Fruit fly (Drosophila melanogaster): ENCODE results near the gene CG6763.

Gene CG6763

DNA sequence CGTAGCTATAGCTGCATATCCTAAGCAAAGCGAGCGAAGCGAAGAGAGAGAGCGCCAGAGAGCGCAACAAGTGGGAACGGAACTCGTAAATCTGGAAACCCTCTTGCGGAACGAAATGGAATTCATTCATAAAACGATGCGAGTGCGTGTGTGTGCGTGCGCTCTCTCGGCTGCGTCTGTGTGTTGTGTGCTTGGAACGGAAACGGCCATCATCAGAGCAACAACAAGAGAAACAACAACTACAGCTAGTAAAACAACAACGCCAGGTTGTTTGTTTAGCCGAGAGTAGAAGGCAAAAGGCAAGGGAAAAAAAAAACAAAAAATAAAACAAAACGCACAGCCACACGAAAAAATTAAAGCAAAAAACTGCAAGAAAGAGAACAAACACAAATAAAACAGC is 30.5 kb downstream of the CG6763 start (continued):
- peak; percentile 18 for TF ChIP-seq tio (GFP tag; optimal IDR thresholded peaks at IDR 0.05)
- TF ChIP-seq Rx (GFP tag; IDR thresholded peaks at IDR 0.05) = no peak
- TF ChIP-seq Ravus (GFP tag; IDR thresholded peaks at IDR 0.05) = no peak
- peak; percentile 48; the same call in 1 of the 2 replicates for TF ChIP-seq Nf-YA (GFP tag; IDR thresholded peaks at IDR 0.05)
- TF ChIP-seq Doc3 (GFP tag; IDR thresholded peaks at IDR 0.05; ENCODE audit: partially characterized antibody) = no peak
- no peak for TF ChIP-seq shn (GFP tag; optimal IDR thresholded peaks at IDR 0.05)
- no peak for TF ChIP-seq CG14050 (GFP tag; IDR thresholded peaks at IDR 0.05)
- no peak for TF ChIP-seq unc-4 (GFP tag; IDR thresholded peaks at IDR 0.05; ENCODE audit: partially characterized antibody)
- no peak for TF ChIP-seq Blimp-1 (GFP tag; optimal IDR thresholded peaks at IDR 0.05)
- peak; percentile 77 for TF ChIP-seq Aef1 (GFP tag; IDR thresholded peaks at IDR 0.05)
- no peak for TF ChIP-seq sc (optimal IDR thresholded peaks at IDR 0.05)
- no peak for TF ChIP-seq sc (GFP tag; optimal IDR thresholded peaks at IDR 0.05)
- peak; percentile 13; the same call in 1 of the 2 replicates for TF ChIP-seq MBD-R2 (GFP tag; IDR thresholded peaks at IDR 0.05)
- TF ChIP-seq Gug (GFP tag; IDR thresholded peaks at IDR 0.05) = no peak
- no peak for TF ChIP-seq hkb (optimal IDR thresholded peaks at IDR 0.05)
- TF ChIP-seq hkb (GFP tag; IDR thresholded peaks at IDR 0.05) = peak; percentile 53; the same call in 1 of the 2 replicates
- TF ChIP-seq Hmr (GFP tag; optimal IDR thresholded peaks at IDR 0.05) = peak; percentile 31
- peak; percentile 54; the same call in 1 of the 2 replicates for TF ChIP-seq vvl (GFP tag; IDR thresholded peaks at IDR 0.05)
- TF ChIP-seq zfh2 (GFP tag; optimal IDR thresholded peaks at IDR 0.05) = no peak
- TF ChIP-seq crol (GFP tag; IDR thresholded peaks at IDR 0.05) = no peak
- no peak for TF ChIP-seq pb (GFP tag; optimal IDR thresholded peaks at IDR 0.05)
- no peak for TF ChIP-seq CG10147 (GFP tag; optimal IDR thresholded peaks at IDR 0.05)
- TF ChIP-seq usp (GFP tag; optimal IDR thresholded peaks at IDR 0.05) = no peak
- no peak for TF ChIP-seq dan (GFP tag; IDR thresholded peaks at IDR 0.05)
- TF ChIP-seq fd3F (GFP tag; optimal IDR thresholded peaks at IDR 0.05) = no peak
- TF ChIP-seq Med (GFP tag) = peak; percentile 85
- no peak for TF ChIP-seq bcd (GFP tag; optimal IDR thresholded peaks at IDR 0.05)
- TF ChIP-seq CG7839 (tag; optimal IDR thresholded peaks at IDR 0.05) = peak; percentile 24
- TF ChIP-seq sens (GFP tag) = peak; percentile 69
- TF ChIP-seq CG4617 (GFP tag; optimal IDR thresholded peaks at IDR 0.05; ENCODE audit: borderline replicate concordance) = no peak
- TF ChIP-seq ac (GFP tag; optimal IDR thresholded peaks at IDR 0.05) = peak; percentile 43
- no peak for TF ChIP-seq CG12236 (GFP tag; optimal IDR thresholded peaks at IDR 0.05)
- TF ChIP-seq CG9932 (GFP tag; IDR thresholded peaks at IDR 0.05) = no peak
- peak; percentile 50 for TF ChIP-seq CG15269 (tag; optimal IDR thresholded peaks at IDR 0.05)
- TF ChIP-seq pros (GFP tag; optimal IDR thresholded peaks at IDR 0.05) = peak; percentile 42
- peak; percentile 75 for TF ChIP-seq CG13296 (GFP tag; optimal IDR thresholded peaks at IDR 0.05)
- no peak for TF ChIP-seq psq (GFP tag; optimal IDR thresholded peaks at IDR 0.05)
- no peak for TF ChIP-seq maf-S (GFP tag; optimal IDR thresholded peaks at IDR 0.05)
- no peak for TF ChIP-seq pita (GFP tag; optimal IDR thresholded peaks at IDR 0.05)
- TF ChIP-seq stc (GFP tag; IDR thresholded peaks at IDR 0.05) = no peak; the same call in 1 of the 2 replicates
- no peak for TF ChIP-seq Bteb2 (GFP tag; optimal IDR thresholded peaks at IDR 0.05)
- no peak for TF ChIP-seq gsb (GFP tag; IDR thresholded peaks at IDR 0.05)
- peak; percentile 67 for TF ChIP-seq Jarid2 (GFP tag; optimal IDR thresholded peaks at IDR 0.05)
- no peak for TF ChIP-seq CG9817 (tag; optimal IDR thresholded peaks at IDR 0.05)
- no peak for TF ChIP-seq az2 (GFP tag; optimal IDR thresholded peaks at IDR 0.05)
- no peak for TF ChIP-seq CG15073 (GFP tag; optimal IDR thresholded peaks at IDR 0.05)
- peak; percentile 1 for TF ChIP-seq sd (tag; optimal IDR thresholded peaks at IDR 0.05)
- no peak for TF ChIP-seq CG6272 (GFP tag; IDR thresholded peaks at IDR 0.05)
- TF ChIP-seq CoRest (tag; optimal IDR thresholded peaks at IDR 0.05) = no peak
- TF ChIP-seq CG2889 (GFP tag; IDR thresholded peaks at IDR 0.05) = no peak
- TF ChIP-seq tup (GFP tag; optimal IDR thresholded peaks at IDR 0.05) = no peak
- TF ChIP-seq Usf (GFP tag; optimal IDR thresholded peaks at IDR 0.05) = no peak
- TF ChIP-seq CG10654 (GFP tag; optimal IDR thresholded peaks at IDR 0.05) = peak; percentile 4

All from whole organism, embryonic.